Fruit fly (Drosophila melanogaster): ENCODE results near the gene CG17746.

Gene CG17746

dm6 chr3L:3194059-3194458, 45.3 kb downstream of the CG17746 start (continued):
- TF ChIP-seq Dp (GFP tag; optimal IDR thresholded peaks at IDR 0.05) (no peak), Usf (GFP tag; optimal IDR thresholded peaks at IDR 0.05) (peak; percentile 39), chm (GFP tag; IDR thresholded peaks at IDR 0.05) (peak; percentile 95), MESR4 (GFP tag; optimal IDR thresholded peaks at IDR 0.05) (peak; percentile 40), Sin3A (optimal IDR thresholded peaks at IDR 0.05) (no peak), CoRest (tag; optimal IDR thresholded peaks at IDR 0.05) (peak; percentile 92), CG30020 (tag; optimal IDR thresholded peaks at IDR 0.05) (peak; percentile 48), CG4707 (GFP tag; optimal IDR thresholded peaks at IDR 0.05) (peak; percentile 87), CG7786 (GFP tag; optimal IDR thresholded peaks at IDR 0.05) (no peak), CG4328 (GFP tag; optimal IDR thresholded peaks at IDR 0.05) (peak; percentile 47), Hmr (GFP tag; optimal IDR thresholded peaks at IDR 0.05) (peak; percentile 94), CG16813 (GFP tag; IDR thresholded peaks at IDR 0.05; ENCODE audit: partially characterized antibody) (no peak), disco-r (GFP tag; optimal IDR thresholded peaks at IDR 0.05) (peak; percentile 28), Dek (tag; optimal IDR thresholded peaks at IDR 0.05) (peak; percentile 93), CG8478 (optimal IDR thresholded peaks at IDR 0.05) (no peak), Aef1 (GFP tag; IDR thresholded peaks at IDR 0.05) (peak; percentile 93), H15 (GFP tag; IDR thresholded peaks at IDR 0.05) (peak; percentile 91), CG8388 (GFP tag; optimal IDR thresholded peaks at IDR 0.05) (peak; percentile 95), CG13775 (GFP tag; optimal IDR thresholded peaks at IDR 0.05) (peak; percentile 88), Bgb (GFP tag; IDR thresholded peaks at IDR 0.05; ENCODE audit: partially characterized antibody) (no peak), CG3163 (GFP tag; optimal IDR thresholded peaks at IDR 0.05) (no peak), GATAe (GFP tag; conservative IDR thresholded peaks at IDR 0.05) (peak; percentile 43; the same call in 1 of the 2 replicates), Chrac-16 (GFP tag; optimal IDR thresholded peaks at IDR 0.05) (peak; percentile 87), Dfd (GFP tag; optimal IDR thresholded peaks at IDR 0.05) (no peak), CG8281 (tag; optimal IDR thresholded peaks at IDR 0.05) (peak; percentile 77), CG11398 (GFP tag; optimal IDR thresholded peaks at IDR 0.05) (peak; percentile 13), tgo (GFP tag; IDR thresholded peaks at IDR 0.05) (peak; percentile 93), CG33557 (GFP tag; optimal IDR thresholded peaks at IDR 0.05) (peak; percentile 79), CG1602 (GFP tag; optimal IDR thresholded peaks at IDR 0.05) (peak; percentile 86), zfh1 (GFP tag; IDR thresholded peaks at IDR 0.05) (peak; percentile 95), CG2678 (tag; optimal IDR thresholded peaks at IDR 0.05) (peak; percentile 96), tio (GFP tag; optimal IDR thresholded peaks at IDR 0.05) (peak; percentile 88), sisA (GFP tag; IDR thresholded peaks at IDR 0.05) (peak; percentile 91), gcm (GFP tag; optimal IDR thresholded peaks at IDR 0.05) (peak; percentile 95), hbn (GFP tag; IDR thresholded peaks at IDR 0.05; ENCODE audit: partially characterized antibody) (no peak), CG14710 (tag; optimal IDR thresholded peaks at IDR 0.05) (peak; percentile 90), Doc2 (GFP tag; IDR thresholded peaks at IDR 0.05) (peak; percentile 73), CG6272 (GFP tag; IDR thresholded peaks at IDR 0.05) (peak; percentile 81), chif (GFP tag; optimal IDR thresholded peaks at IDR 0.05) (peak; percentile 47 to 57), CG1233 (GFP tag; optimal IDR thresholded peaks at IDR 0.05) (peak; percentile 88), CG18619 (GFP tag; optimal IDR thresholded peaks at IDR 0.05) (peak; percentile 90), Ptx1 (GFP tag; IDR thresholded peaks at IDR 0.05) (peak; percentile 95), ranshi (GFP tag; IDR thresholded peaks at IDR 0.05) (peak; percentile 95), CG12942 (GFP tag; optimal IDR thresholded peaks at IDR 0.05) (peak; percentile 80), sna (GFP tag; IDR thresholded peaks at IDR 0.05; ENCODE audit: partially characterized antibody) (no peak), CG10267 (tag; optimal IDR thresholded peaks at IDR 0.05) (peak; percentile 89), sc (optimal IDR thresholded peaks at IDR 0.05) (no peak), sc (GFP tag; optimal IDR thresholded peaks at IDR 0.05) (peak; percentile 91), CG12219 (GFP tag; optimal IDR thresholded peaks at IDR 0.05) (peak; percentile 92), fd102C (GFP tag; optimal IDR thresholded peaks at IDR 0.05) (peak; percentile 85), fd64A (GFP tag; optimal IDR thresholded peaks at IDR 0.05) (peak; percentile 86)

Measured in whole organism, embryonic.